Fruit fly (Drosophila melanogaster) whole organism, embryonic: Measurements from ENCODE around the gene mv.

Experiments
- Asciz ChIP-seq: fragments of 200-800 bp; sonication (Bioruptor generic); optimal IDR thresholded peaks from 2 replicates; lab custom pipeline; 2017; ENCODE audit warnings: missing biosample characterization, mild to moderate bottlenecking, missing genetic modification characterization, missing genetic modification reagents
- Awh ChIP-seq: fragments of 200-800 bp; sonication (Bioruptor generic); IDR thresholded peaks from 2 replicates; pipeline ENCODE4, ENCODE4 v1.3.6; 2022; ENCODE audit warnings: missing biosample characterization, missing genetic modification characterization
- CG10431 ChIP-seq: fragments of 200-800 bp; sonication (Bioruptor generic); optimal IDR thresholded peaks from 3 replicates; lab custom pipeline; 2018; ENCODE audit warnings: missing biosample characterization, mild to moderate bottlenecking, missing genetic modification characterization
- CG11085 ChIP-seq: fragments of 200-800 bp; sonication (Bioruptor generic); IDR thresholded peaks from 2 replicates; pipeline ENCODE4 v1.3.6; 2022; ENCODE audit warnings: missing biosample characterization, missing genetic modification characterization
- CG1602 ChIP-seq: fragments of 200-800 bp; sonication (Bioruptor generic); optimal IDR thresholded peaks from 3 replicates; lab custom pipeline; 2016; ENCODE audit warnings: missing biosample characterization, missing genetic modification characterization
- CG17186 ChIP-seq: fragments of 200-800 bp; sonication (Bioruptor generic); optimal IDR thresholded peaks from 3 replicates; lab custom pipeline; 2017; ENCODE audit warnings: missing biosample characterization, missing genetic modification reagents, missing genetic modification characterization
- CG17802 ChIP-seq: fragments of 200-800 bp; sonication (Bioruptor generic); optimal IDR thresholded peaks from 2 replicates; lab custom pipeline; 2018; ENCODE audit warnings: missing biosample characterization, mild to moderate bottlenecking, missing genetic modification characterization, moderate library complexity
- CG2678 ChIP-seq: fragments of 200-800 bp; sonication (Bioruptor generic); optimal IDR thresholded peaks from 3 replicates; lab custom pipeline; 2019; ENCODE audit warnings: missing biosample characterization, mild to moderate bottlenecking, missing genetic modification characterization, moderate library complexity
- CG3407 ChIP-seq: fragments of 200-800 bp; sonication (Bioruptor generic); optimal IDR thresholded peaks from 2 replicates; lab custom pipeline; 2018; ENCODE audit warnings: missing biosample characterization, mild to moderate bottlenecking, missing genetic modification characterization
- CG34422 ChIP-seq: fragments of 200-800 bp; sonication (Bioruptor generic); IDR thresholded peaks from 3 replicates; pipeline ENCODE4 v1.3.6; 2022; ENCODE audit warnings: missing biosample characterization, missing genetic modification characterization
- CG7271 ChIP-seq: fragments of 200-800 bp; sonication (Bioruptor generic); optimal IDR thresholded peaks from 2 replicates; lab custom pipeline; 2018; ENCODE audit warnings: missing biosample characterization, mild to moderate bottlenecking, missing genetic modification characterization, moderate library complexity
- CG7357 ChIP-seq: fragments of 200-800 bp; sonication (Bioruptor generic); IDR thresholded peaks from 3 replicates; pipeline ENCODE4 v1.3.6; 2022; ENCODE audit warnings: missing biosample characterization, missing genetic modification characterization
- CG7963 ChIP-seq: fragments of 200-800 bp; sonication (Bioruptor generic); IDR thresholded peaks from 3 replicates; pipeline ENCODE4 v1.3.6; 2022; ENCODE audit warnings: missing biosample characterization, missing genetic modification characterization; ENCODE audit not compliant: partially characterized antibody
- CG8359 ChIP-seq: fragments of 200-800 bp; sonication (Bioruptor generic); optimal IDR thresholded peaks from 2 replicates; lab custom pipeline; 2017; ENCODE audit warnings: missing biosample characterization, mild to moderate bottlenecking, missing genetic modification characterization, borderline replicate concordance
- CG8944 ChIP-seq: fragments of 200-800 bp; sonication (Bioruptor generic); optimal IDR thresholded peaks from 3 replicates; lab custom pipeline; 2016; ENCODE audit warnings: missing biosample characterization, missing genetic modification characterization
- CG9797 ChIP-seq: fragments of 200-800 bp; sonication (Bioruptor generic); optimal IDR thresholded peaks from 3 replicates; lab custom pipeline; 2018; ENCODE audit warnings: missing biosample characterization, mild to moderate bottlenecking, missing genetic modification characterization
- Dll ChIP-seq: fragments of 200-800 bp; sonication (Bioruptor generic); IDR thresholded peaks from 4 replicates; pipeline ENCODE4 v1.3.6; 2022; ENCODE audit warnings: missing biosample characterization, missing genetic modification characterization; ENCODE audit not compliant: partially characterized antibody
- Dp ChIP-seq: fragments of 200-800 bp; sonication (Bioruptor generic); optimal IDR thresholded peaks from 2 replicates; lab custom pipeline; 2018; ENCODE audit warnings: missing biosample characterization, mild to moderate bottlenecking, missing genetic modification characterization, moderate library complexity
- Dref ChIP-seq: fragments of 200-800 bp; sonication (Bioruptor generic); IDR thresholded peaks from 2 replicates; pipeline ENCODE4 v1.3.6; 2022; ENCODE audit warnings: missing biosample characterization, missing genetic modification characterization
- Elba2 ChIP-seq: fragments of 200-800 bp; sonication (Bioruptor generic); optimal IDR thresholded peaks from 3 replicates; lab custom pipeline; 2016; ENCODE audit warnings: missing biosample characterization, missing genetic modification characterization
- Ets65A ChIP-seq: fragments of 200-800 bp; sonication (Bioruptor generic); peaks from one replicate; lab custom pipeline; 2016; ENCODE audit warnings: missing biosample characterization, missing genetic modification characterization
- Fer1 ChIP-seq: fragments of 200-800 bp; sonication (Bioruptor generic); optimal IDR thresholded peaks from 2 replicates; lab custom pipeline; 2017; ENCODE audit warnings: missing biosample characterization, mild to moderate bottlenecking, missing genetic modification characterization
- Lhr ChIP-seq: fragments of 200-800 bp; sonication (Bioruptor generic); optimal IDR thresholded peaks from 3 replicates; lab custom pipeline; 2017; ENCODE audit warnings: mild to moderate bottlenecking, missing biosample characterization, missing genetic modification reagents, missing genetic modification characterization
- Lim3 ChIP-seq: fragments of 200-800 bp; sonication (Bioruptor generic); IDR thresholded peaks from 2 replicates; pipeline ENCODE4 v1.3.6; 2022; ENCODE audit warnings: missing biosample characterization, missing genetic modification characterization
- MESR4 ChIP-seq: fragments of 200-800 bp; sonication (Bioruptor generic); optimal IDR thresholded peaks from 2 replicates; lab custom pipeline; 2018; ENCODE audit warnings: missing biosample characterization, mild to moderate bottlenecking, missing genetic modification characterization, moderate library complexity
- Mad ChIP-seq: fragments of 200-800 bp; sonication (Bioruptor generic); optimal IDR thresholded peaks from 2 replicates; lab custom pipeline; 2016; ENCODE audit warnings: missing biosample characterization, missing genetic modification characterization
- Max ChIP-seq: fragments of 200-800 bp; sonication (Bioruptor generic); optimal IDR thresholded peaks from 2 replicates; lab custom pipeline; 2016; ENCODE audit warnings: missing biosample characterization, mild to moderate bottlenecking, missing genetic modification characterization
- NC2α ChIP-seq: fragments of 200-800 bp; sonication (Bioruptor generic); optimal IDR thresholded peaks from 2 replicates; lab custom pipeline; 2016; ENCODE audit warnings: missing biosample characterization, missing genetic modification characterization
- Oli ChIP-seq: fragments of 200-800 bp; sonication (Bioruptor generic); optimal IDR thresholded peaks from 2 replicates; lab custom pipeline; 2018; ENCODE audit warnings: missing biosample characterization, mild to moderate bottlenecking, missing genetic modification characterization, moderate library complexity
- Opbp ChIP-seq: fragments of 200-800 bp; sonication (Bioruptor generic); IDR thresholded peaks from 3 replicates; pipeline ENCODE4 v1.3.6; 2022; ENCODE audit warnings: missing biosample characterization, missing genetic modification characterization; ENCODE audit not compliant: partially characterized antibody
- Pdp1 ChIP-seq, 2 experiments: fragments of 200-800 bp; sonication (Bioruptor generic); optimal IDR thresholded peaks; 3 replicates each; lab custom pipeline; 2016; ENCODE audit warnings: missing biosample characterization in 2 of 2, missing genetic modification characterization in 2 of 2, mild to moderate bottlenecking in 1 of 2, moderate library complexity in 1 of 2
- Rfx ChIP-seq: fragments of 200-800 bp; sonication (Bioruptor generic); IDR thresholded peaks from 2 replicates; pipeline ENCODE4 v1.3.6; 2022; ENCODE audit warnings: missing biosample characterization, missing genetic modification characterization
- Six4 ChIP-seq: fragments of 200-800 bp; sonication (Bioruptor generic); optimal IDR thresholded peaks from 2 replicates; lab custom pipeline; 2016; ENCODE audit warnings: missing biosample characterization, missing genetic modification characterization
- Sry-δ ChIP-seq: fragments of 200-800 bp; sonication (Bioruptor generic); optimal IDR thresholded peaks from 2 replicates; lab custom pipeline; 2016; ENCODE audit warnings: missing biosample characterization, missing genetic modification characterization
- Usf ChIP-seq: fragments of 200-800 bp; sonication (Bioruptor generic); optimal IDR thresholded peaks from 2 replicates; lab custom pipeline; 2017; ENCODE audit warnings: missing genotype, missing biosample characterization, missing genetic modification characterization
- ash1 ChIP-seq: fragments of 200-800 bp; sonication (Bioruptor generic); optimal IDR thresholded peaks from 2 replicates; lab custom pipeline; 2018; ENCODE audit warnings: missing biosample characterization, mild to moderate bottlenecking, missing genetic modification characterization
- az2 ChIP-seq: fragments of 200-800 bp; sonication (Bioruptor generic); optimal IDR thresholded peaks from 3 replicates; lab custom pipeline; 2016; ENCODE audit warnings: missing biosample characterization, missing genetic modification characterization
- gcm2 ChIP-seq: fragments of 200-800 bp; sonication (Bioruptor generic); optimal IDR thresholded peaks from 2 replicates; lab custom pipeline; 2016; ENCODE audit warnings: missing biosample characterization, missing genetic modification characterization
- gem ChIP-seq: fragments of 200-800 bp; sonication (Bioruptor generic); optimal IDR thresholded peaks from 2 replicates; lab custom pipeline; 2019; ENCODE audit warnings: missing biosample characterization, mild to moderate bottlenecking, missing genetic modification characterization, moderate library complexity
- grau ChIP-seq: fragments of 200-800 bp; optimal IDR thresholded peaks from 3 replicates; lab custom pipeline; 2019; ENCODE audit warnings: missing biosample characterization, mild to moderate bottlenecking, missing genetic modification characterization, moderate library complexity
- gt ChIP-seq: fragments of 200-800 bp; sonication (Bioruptor generic); IDR thresholded peaks from 2 replicates; pipeline ENCODE4 v1.3.6; 2022; ENCODE audit warnings: missing biosample characterization, missing genetic modification characterization
- inv ChIP-seq: fragments of 200-800 bp; sonication (Bioruptor generic); IDR thresholded peaks from 2 replicates; pipeline ENCODE4 v1.3.6; 2022; ENCODE audit warnings: missing biosample characterization, missing genetic modification characterization; ENCODE audit not compliant: partially characterized antibody
- jumu ChIP-seq: fragments of 200-800 bp; sonication (Bioruptor generic); optimal IDR thresholded peaks from 3 replicates; lab custom pipeline; 2016; ENCODE audit warnings: missing biosample characterization, missing genetic modification characterization
- pb ChIP-seq: fragments of 200-800 bp; sonication (Bioruptor generic); optimal IDR thresholded peaks from 3 replicates; lab custom pipeline; 2016; ENCODE audit warnings: missing biosample characterization, missing genetic modification characterization
- pfk ChIP-seq: fragments of 200-800 bp; sonication (Bioruptor generic); optimal IDR thresholded peaks from 2 replicates; lab custom pipeline; 2018; ENCODE audit warnings: missing biosample characterization, mild to moderate bottlenecking, missing genetic modification characterization, moderate library complexity
- pho ChIP-seq: fragments of 200-800 bp; sonication (Bioruptor generic); optimal IDR thresholded peaks from 2 replicates; lab custom pipeline; 2016; ENCODE audit warnings: missing biosample characterization, missing genetic modification characterization
- ro ChIP-seq: fragments of 200-800 bp; sonication (Bioruptor generic); IDR thresholded peaks from 2 replicates; pipeline ENCODE4 v1.3.6; 2022; ENCODE audit warnings: missing biosample characterization, missing genetic modification characterization
- sens ChIP-seq: fragments of 200-800 bp; sonication (Bioruptor generic); peaks from one replicate; lab custom pipeline; 2016; ENCODE audit warnings: missing biosample characterization, missing genetic modification characterization
- wor ChIP-seq: fragments of 200-800 bp; sonication (Bioruptor generic); IDR thresholded peaks from 2 replicates; pipeline ENCODE4 v1.3.6; 2022; ENCODE audit warnings: missing biosample characterization, missing genetic modification characterization
- zen2 ChIP-seq: fragments of 200-800 bp; sonication (Bioruptor generic); IDR thresholded peaks from 3 replicates; pipeline ENCODE4 v1.3.6; 2022; ENCODE audit warnings: missing biosample characterization, missing genetic modification characterization; ENCODE audit not compliant: partially characterized antibody

mv gene

DNA sequence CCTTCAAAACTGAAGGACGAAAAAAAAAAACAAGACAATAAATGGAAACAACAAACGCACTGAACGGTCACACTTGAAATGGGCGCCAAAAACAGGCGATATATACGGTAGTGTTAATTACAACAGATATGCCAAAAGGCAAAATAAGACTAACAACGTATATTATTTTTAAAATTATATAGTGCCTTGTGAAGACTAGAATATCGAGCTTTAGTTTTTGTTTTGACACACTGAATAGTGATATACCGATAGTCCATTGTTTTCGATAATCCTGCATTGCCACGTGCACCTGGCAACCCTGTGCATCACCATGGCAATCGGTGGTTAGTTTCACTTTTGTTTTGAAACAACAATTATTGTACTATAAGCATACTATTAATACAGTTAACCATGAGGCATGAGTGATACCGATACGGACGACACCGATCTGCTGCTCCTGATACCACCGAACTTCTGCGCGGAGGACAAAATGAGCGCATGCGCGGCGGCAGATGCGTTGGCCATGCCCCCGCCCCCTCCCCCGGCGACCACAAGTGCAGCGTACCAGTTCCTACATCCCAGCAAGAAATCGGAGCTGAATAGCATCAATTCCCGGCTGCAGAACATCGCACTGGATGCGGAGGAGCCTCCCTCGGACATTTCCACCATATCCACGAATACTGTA lies 16.4 kb downstream of the mv start, which contains the start of the genes mu2 and Cnb (continued):
- TF ChIP-seq gcm2 (GFP tag; lab: Kevin White, UChicago) (no peak), Rfx (GFP tag; lab: Robert Waterston, UW) (peak; percentile 86), CG1602 (GFP tag; lab: Kevin White, UChicago) (no peak), CG8944 (GFP tag; lab: Kevin White, UChicago) (peak; percentile 4), NC2α (GFP tag; lab: Kevin White, UChicago) (no peak), gt (no peak), Ets65A (GFP tag; lab: Kevin White, UChicago) (peak; percentile 59), az2 (GFP tag; lab: Kevin White, UChicago) (no peak), inv (GFP tag; lab: Robert Waterston, UW) (peak; percentile 80), Opbp (peak; percentile 78; the same call in 2 of the 3 replicates), CG7271 (tag; lab: Kevin White, UChicago) (no peak), pb (GFP tag; lab: Kevin White, UChicago) (no peak), CG17802 (tag; lab: Kevin White, UChicago) (no peak), Asciz (GFP tag; lab: Kevin White, UChicago) (no peak), Dll (GFP tag; lab: Robert Waterston, UW) (peak; percentile 86), jumu (GFP tag; lab: Kevin White, UChicago) (peak; percentile 20), Elba2 (peak; percentile 24), Dp (peak; percentile 73), Awh (GFP tag; lab: Robert Waterston, UW) (no peak), Oli (no peak), CG3407 (no peak), Six4 (GFP tag; lab: Kevin White, UChicago) (no peak), Lhr (no peak), Fer1 (GFP tag; lab: Kevin White, UChicago) (no peak), ash1 (GFP tag; lab: Kevin White, UChicago) (no peak), CG11085 (no peak), CG7357 (no peak), CG9797 (GFP tag; lab: Kevin White, UChicago) (peak; percentile 83), Dref (GFP tag; lab: Robert Waterston, UW) (peak; percentile 68), pfk (no peak), Mad (peak; percentile 35), pho (GFP tag; lab: Kevin White, UChicago) (peak; percentile 52), ro (GFP tag; lab: Robert Waterston, UW) (no peak), gem (tag; lab: Kevin White, UChicago) (no peak), CG2678 (tag; lab: Kevin White, UChicago) (no peak), wor (GFP tag; lab: Robert Waterston, UW) (no peak), sens (no peak), Lim3 (GFP tag; lab: Robert Waterston, UW) (no peak), CG7963 (GFP tag; lab: Robert Waterston, UW) (0 out of 3 replicates have a peak, but pooled peaks have one; percentile 47), MESR4 (GFP tag; lab: Kevin White, UChicago) (peak; percentile 72), Max (GFP tag; lab: Kevin White, UChicago) (peak; percentile 10), CG8359 (GFP tag; lab: Kevin White, UChicago) (no peak), Sry-δ (GFP tag; lab: Kevin White, UChicago) (peak; percentile 73), Usf (no peak), CG34422 (peak; percentile 40; the same call in 1 of the 3 replicates), CG10431 (GFP tag; lab: Kevin White, UChicago) (no peak), grau (no peak), Pdp1 (GFP tag; optimal IDR thresholded peaks at IDR 0.05; lab: Kevin White, UChicago) (no peak), CG17186 (peak; percentile 34), zen2 (GFP tag; lab: Robert Waterston, UW) (peak; percentile 75; the same call in 2 of the 3 replicates)
